Fruit fly (Drosophila melanogaster): ENCODE results near the gene CtsB.

Gene CtsB

dm6 chrX:13783958-13784907 lies 2.3 kb upstream of the CtsB start (continued):
- TF ChIP-seq tll (GFP tag; optimal IDR thresholded peaks at IDR 0.05) (no peak), Xrp1 (GFP tag; IDR thresholded peaks at IDR 0.05) (peak; percentile 56), sc (optimal IDR thresholded peaks at IDR 0.05) (no peak), sc (GFP tag; optimal IDR thresholded peaks at IDR 0.05) (peak; percentile 62), Ets65A (GFP tag) (peak; percentile 91), Ada2b (GFP tag; IDR thresholded peaks at IDR 0.05) (peak; percentile 29; the same call in 1 of the 2 replicates), chif (GFP tag; optimal IDR thresholded peaks at IDR 0.05) (peak; percentile 46 to 50), Hr39 (optimal IDR thresholded peaks at IDR 0.05) (no peak), gcm (GFP tag; optimal IDR thresholded peaks at IDR 0.05) (peak; percentile 25), crc (GFP tag; optimal IDR thresholded peaks at IDR 0.05) (no peak), CG15269 (tag; optimal IDR thresholded peaks at IDR 0.05) (peak; percentile 61), CG10959 (GFP tag; IDR thresholded peaks at IDR 0.05) (0 out of 2 replicates have a peak, but pooled peaks have one; percentile 39), CG4404 (GFP tag; IDR thresholded peaks at IDR 0.05) (0 out of 2 replicates have a peak, but pooled peaks have one; percentile 7), CG2116 (GFP tag; optimal IDR thresholded peaks at IDR 0.05) (peak; percentile 4), Blimp-1 (GFP tag; optimal IDR thresholded peaks at IDR 0.05) (peak; percentile 60), oc (tag; optimal IDR thresholded peaks at IDR 0.05) (peak; percentile 77), CG6272 (GFP tag; IDR thresholded peaks at IDR 0.05) (no peak), chinmo (GFP tag; IDR thresholded peaks at IDR 0.05; ENCODE audit: partially characterized antibody) (0 out of 4 replicates have a peak, but pooled peaks have one; percentile 18), CG8359 (GFP tag; optimal IDR thresholded peaks at IDR 0.05; ENCODE audit: borderline replicate concordance) (peak; percentile 23), ind (GFP tag; optimal IDR thresholded peaks at IDR 0.05) (peak; percentile 59), dmrt11E (tag; optimal IDR thresholded peaks at IDR 0.05) (peak; percentile 30), Scr (GFP tag; IDR thresholded peaks at IDR 0.05; ENCODE audit: partially characterized antibody) (no peak), Abd-B (GFP tag; optimal IDR thresholded peaks at IDR 0.05) (peak; percentile 1), sisA (GFP tag; IDR thresholded peaks at IDR 0.05) (peak; percentile 59), Sox102F (GFP tag; optimal IDR thresholded peaks at IDR 0.05) (peak; percentile 76), CG31441 (GFP tag; IDR thresholded peaks at IDR 0.05) (peak; percentile 73), sob (GFP tag; IDR thresholded peaks at IDR 0.05) (no peak), salm (tag; optimal IDR thresholded peaks at IDR 0.05) (peak; percentile 13), slou (GFP tag; optimal IDR thresholded peaks at IDR 0.05) (no peak), Hmx (GFP tag; optimal IDR thresholded peaks at IDR 0.05) (no peak), BEAF-32 (GFP tag; optimal IDR thresholded peaks at IDR 0.05) (no peak), Gug (GFP tag; IDR thresholded peaks at IDR 0.05) (no peak), ATbp (GFP tag; optimal IDR thresholded peaks at IDR 0.05) (peak; percentile 67), CG4282 (GFP tag; optimal IDR thresholded peaks at IDR 0.05) (no peak), CG11398 (GFP tag; optimal IDR thresholded peaks at IDR 0.05) (no peak), trh (GFP tag; optimal IDR thresholded peaks at IDR 0.05) (peak; percentile 5), Sry-δ (GFP tag; optimal IDR thresholded peaks at IDR 0.05) (no peak), tap (tag; optimal IDR thresholded peaks at IDR 0.05) (peak; percentile 18), grau (tag; optimal IDR thresholded peaks at IDR 0.05) (peak; percentile 49), CG6765 (GFP tag; optimal IDR thresholded peaks at IDR 0.05) (no peak), lab (GFP tag; optimal IDR thresholded peaks at IDR 0.05) (peak; percentile 68), jumu (GFP tag; optimal IDR thresholded peaks at IDR 0.05) (peak; percentile 30), CG6854 (GFP tag; optimal IDR thresholded peaks at IDR 0.05) (no peak), PHDP (tag; optimal IDR thresholded peaks at IDR 0.05) (peak; percentile 66), vnd (GFP tag; IDR thresholded peaks at IDR 0.05; ENCODE audit: partially characterized antibody) (no peak), CG16863 (GFP tag; optimal IDR thresholded peaks at IDR 0.05) (peak; percentile 54), hbn (GFP tag; IDR thresholded peaks at IDR 0.05; ENCODE audit: partially characterized antibody) (no peak), Six4 (GFP tag; optimal IDR thresholded peaks at IDR 0.05) (peak; percentile 21)
